Worm (Caenorhabditis elegans) whole organism, mixed stage, embryonic: ENCODE results near the gene srt-70.

ENCODE experiments used
- M03D4.4 ChIP-seq: sonication (generic microtip); optimal IDR thresholded peaks from 2 replicates; lab custom pipeline; 2017; ENCODE audit warnings: mild to moderate bottlenecking, missing genetic modification characterization, missing compliant biosample characterization
- bed-3 ChIP-seq: fragments of 200-800 bp; sonication (Bioruptor generic); optimal IDR thresholded peaks from 3 replicates; lab custom pipeline; 2018; ENCODE audit warnings: mild to moderate bottlenecking, missing genetic modification characterization, moderate library complexity, missing compliant biosample characterization
- ceh-39 ChIP-seq: fragments of 150-350 bp; optimal IDR thresholded peaks from 2 replicates; lab custom pipeline; 2014; ENCODE audit warnings: missing biosample characterization, missing genetic modification characterization
- ceh-83 ChIP-seq: fragments of 200-800 bp; sonication (Bioruptor generic); optimal IDR thresholded peaks from 2 replicates; lab custom pipeline; 2018; ENCODE audit warnings: mild to moderate bottlenecking, missing genetic modification characterization, missing compliant biosample characterization
- ces-1 ChIP-seq: fragments of 150-350 bp; optimal IDR thresholded peaks from 2 replicates; lab custom pipeline; 2014; ENCODE audit warnings: missing biosample characterization, missing genetic modification reagents, missing genetic modification characterization
- cnd-1 ChIP-seq: fragments of 200-800 bp; sonication (Bioruptor generic); optimal IDR thresholded peaks from 2 replicates; lab custom pipeline; 2018; ENCODE audit warnings: mild to moderate bottlenecking, missing genetic modification characterization, missing compliant biosample characterization
- drap-1 ChIP-seq: fragments of 200-800 bp; sonication (Bioruptor generic); optimal IDR thresholded peaks from 3 replicates; lab custom pipeline; 2018; ENCODE audit warnings: mild to moderate bottlenecking, missing genetic modification characterization, missing compliant biosample characterization
- elt-1 ChIP-seq: sonication (generic microtip); optimal IDR thresholded peaks from 2 replicates; lab custom pipeline; 2017; ENCODE audit warnings: missing genetic modification characterization, mild to moderate bottlenecking, missing compliant biosample characterization, antibody characterized with exemption, moderate library complexity, borderline replicate concordance; ENCODE audit not compliant: insufficient read depth
- elt-3 ChIP-seq: fragments of 150-350 bp; optimal IDR thresholded peaks from 2 replicates; lab custom pipeline; 2014; ENCODE audit warnings: missing biosample characterization, missing genetic modification characterization
- ham-2 ChIP-seq: fragments of 200-800 bp; sonication (Bioruptor generic); optimal IDR thresholded peaks from 2 replicates; lab custom pipeline; 2018; ENCODE audit warnings: mild to moderate bottlenecking, missing genetic modification characterization, missing compliant biosample characterization
- lin-13 ChIP-seq: fragments of 150-350 bp; optimal IDR thresholded peaks from 2 replicates; lab custom pipeline; 2014; ENCODE audit warnings: missing biosample characterization, missing genetic modification characterization
- mab-5 ChIP-seq: fragments of 150-350 bp; optimal IDR thresholded peaks from 2 replicates; lab custom pipeline; 2014; ENCODE audit warnings: missing biosample characterization, missing genetic modification characterization
- mep-1 ChIP-seq: fragments of 150-350 bp; optimal IDR thresholded peaks from 2 replicates; lab custom pipeline; 2017; ENCODE audit warnings: missing biosample characterization, missing genetic modification reagents, missing genetic modification characterization, inconsistent platforms
- mls-2 ChIP-seq: sonication (generic microtip); optimal IDR thresholded peaks from 2 replicates; lab custom pipeline; 2016; ENCODE audit warnings: mild to moderate bottlenecking, missing genetic modification characterization, moderate library complexity, missing compliant biosample characterization
- nhr-2 ChIP-seq: fragments of 150-350 bp; optimal IDR thresholded peaks from 2 replicates; lab custom pipeline; 2014; ENCODE audit warnings: missing biosample characterization, missing genetic modification characterization
- nhr-237 ChIP-seq: fragments of 150-350 bp; optimal IDR thresholded peaks from 2 replicates; lab custom pipeline; 2014; ENCODE audit warnings: missing biosample characterization, missing genetic modification characterization
- nhr-76 ChIP-seq: sonication (generic microtip); optimal IDR thresholded peaks from 2 replicates; lab custom pipeline; 2017; ENCODE audit warnings: missing biosample characterization, missing genetic modification characterization
- sem-2 ChIP-seq: fragments of 200-800 bp; sonication (Bioruptor generic); optimal IDR thresholded peaks from 2 replicates; lab custom pipeline; 2018; ENCODE audit warnings: mild to moderate bottlenecking, missing genetic modification characterization, missing compliant biosample characterization
- sptf-1 ChIP-seq: sonication (generic microtip); optimal IDR thresholded peaks from 2 replicates; lab custom pipeline; 2017; ENCODE audit warnings: mild to moderate bottlenecking, missing genetic modification characterization, moderate library complexity, missing compliant biosample characterization
- unc-120 ChIP-seq: sonication (generic microtip); optimal IDR thresholded peaks from 2 replicates; lab custom pipeline; 2017; ENCODE audit warnings: missing genetic modification characterization, missing compliant biosample characterization; ENCODE audit not compliant: poor library complexity, severe bottlenecking
- unc-39 ChIP-seq: fragments of 150-350 bp; optimal IDR thresholded peaks from 2 replicates; lab custom pipeline; 2014; ENCODE audit warnings: missing biosample characterization, missing genetic modification characterization
- zip-8 ChIP-seq: fragments of 150-350 bp; optimal IDR thresholded peaks from 2 replicates; lab custom pipeline; 2014; ENCODE audit warnings: missing biosample characterization, missing genetic modification characterization
- ztf-11 ChIP-seq: fragments of 150-350 bp; optimal IDR thresholded peaks from 2 replicates; lab custom pipeline; 2014; ENCODE audit warnings: missing biosample characterization, missing genetic modification characterization

srt-70 gene

DNA sequence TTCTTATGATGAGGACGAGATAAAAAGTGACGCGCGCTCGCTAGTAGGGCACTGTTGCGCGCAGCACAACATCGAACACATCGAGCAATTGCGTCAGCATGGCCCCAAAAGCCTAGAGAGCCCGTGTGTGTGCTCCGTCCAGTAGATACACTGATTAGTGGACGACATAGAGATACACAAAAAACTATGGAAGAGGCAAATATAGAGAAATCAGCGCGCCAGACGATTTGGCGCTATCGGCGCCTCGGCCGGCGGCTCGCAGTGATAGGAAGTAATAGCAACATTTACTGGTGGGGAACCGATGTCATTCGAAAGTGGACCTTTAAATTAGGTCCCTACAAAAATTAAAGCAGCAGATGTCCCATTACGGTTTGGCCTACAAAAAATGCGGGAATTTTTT lies 30.8 kb downstream of the srt-70 start:
- TF ChIP-seq unc-39 (tag; lab: Kevin White, UChicago) (no peak), nhr-2 (tag; lab: Kevin White, UChicago) (no peak)

- TF ChIP-seq mls-2 (tag; lab: Kevin White, UChicago) = no peak
- no peak for TF ChIP-seq drap-1 (GFP tag; lab: Kevin White, UChicago)
- TF ChIP-seq mep-1 (tag; lab: Kevin White, UChicago) = no peak
- no peak for TF ChIP-seq M03D4.4 (tag; lab: Kevin White, UChicago)
- TF ChIP-seq ceh-39 = no peak
- TF ChIP-seq nhr-76 (tag; lab: Kevin White, UChicago) = no peak
- TF ChIP-seq ceh-83 = no peak
- no peak for TF ChIP-seq ztf-11
- no peak for TF ChIP-seq unc-39 (tag; lab: Kevin White, UChicago)
- no peak for TF ChIP-seq elt-1 (tag; lab: Kevin White, UChicago)
- no peak for TF ChIP-seq mab-5
- TF ChIP-seq ces-1 (GFP tag; lab: Kevin White, UChicago) = no peak
- no peak for TF ChIP-seq bed-3
- TF ChIP-seq lin-13 (tag; lab: Kevin White, UChicago) = no peak
- TF ChIP-seq cnd-1 (tag; lab: Kevin White, UChicago) = no peak
- no peak for TF ChIP-seq sptf-1 (tag; lab: Kevin White, UChicago)
Measured at ce11 chrV:5225660-5226059, 33.7 kb downstream of the srt-70 start.

ce11 chrV:5223044-5223443 lies 36.3 kb downstream of the srt-70 start, which contains the start of gene Y49G5B.1:
Gene Y49G5B.1 (plus strand): TSS chrV:5223367.
- no peak for TF ChIP-seq ham-2 (GFP tag; lab: Kevin White, UChicago)

DNA sequence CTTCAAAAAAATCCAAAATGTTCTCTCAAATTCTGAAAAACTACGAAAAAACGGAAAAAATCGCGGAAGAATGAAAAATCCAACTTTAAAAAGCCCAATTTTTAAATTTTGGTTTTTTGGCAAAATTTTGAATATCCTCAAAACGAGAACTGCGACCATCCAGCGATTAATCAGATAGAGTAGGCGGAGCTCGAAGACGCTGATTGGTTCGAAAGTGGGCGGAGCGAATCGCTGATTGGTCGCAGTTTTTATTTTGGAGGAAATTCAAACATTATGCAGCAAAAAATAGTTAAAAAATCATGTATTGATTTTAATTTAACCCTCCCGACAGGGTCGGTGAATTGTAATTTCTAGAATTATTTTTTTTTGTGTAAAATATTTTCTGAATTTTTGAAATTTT lies 45.7 kb downstream of the srt-70 start:
- TF ChIP-seq cnd-1 (tag; lab: Kevin White, UChicago) (no peak), unc-120 (tag; lab: Kevin White, UChicago) (no peak), bed-3 (no peak), zip-8 (tag; lab: Kevin White, UChicago) (no peak), sem-2 (GFP tag; lab: Kevin White, UChicago) (no peak), elt-3 (tag; lab: Kevin White, UChicago) (no peak), elt-1 (tag; lab: Kevin White, UChicago) (no peak), nhr-237 (no peak)
